Fruit fly (Drosophila melanogaster): ENCODE results near the gene Gr66a.

- TF ChIP-seq dmrt93B (GFP tag; optimal IDR thresholded peaks at IDR 0.05) (no peak), CrebA (GFP tag; optimal IDR thresholded peaks at IDR 0.05; ENCODE audit: borderline replicate concordance) (no peak), h (GFP tag; optimal IDR thresholded peaks at IDR 0.05) (no peak)
Observed at dm6 chr3L:8323817-8324216, 17.0 kb upstream of the Gr66a start.
